Fruit fly (Drosophila melanogaster) whole organism, embryonic: ENCODE measurements around the gene CG7484.
A peak's percentile ranks its signal among the peaks of the same experiment; 100 is the strongest.

Source experiments
- Adf1 ChIP-seq: fragments of 200-800 bp; sonication (Bioruptor generic); IDR thresholded peaks from 2 replicates; pipeline ENCODE4 v1.3.6; 2022; ENCODE audit warnings: missing biosample characterization, missing genetic modification characterization
- CG10543 ChIP-seq: fragments of 200-800 bp; sonication (Bioruptor generic); optimal IDR thresholded peaks from 3 replicates; lab custom pipeline; 2017; ENCODE audit warnings: missing biosample characterization, mild to moderate bottlenecking, missing genetic modification characterization, moderate library complexity
- CG10565 ChIP-seq: fragments of 200-800 bp; sonication (Bioruptor generic); optimal IDR thresholded peaks from 3 replicates; lab custom pipeline; 2016; ENCODE audit warnings: missing biosample characterization, mild to moderate bottlenecking, missing genetic modification characterization
- CG11093 ChIP-seq: fragments of 200-800 bp; sonication (Bioruptor generic); IDR thresholded peaks from 3 replicates; pipeline ENCODE4 v1.3.6; 2022; ENCODE audit warnings: missing biosample characterization, missing genetic modification characterization
- CG12104 ChIP-seq: fragments of 200-800 bp; sonication (Bioruptor generic); optimal IDR thresholded peaks from 3 replicates; lab custom pipeline; 2016; ENCODE audit warnings: missing biosample characterization, missing genetic modification characterization
- CG12236 ChIP-seq: fragments of 200-800 bp; sonication (Bioruptor generic); optimal IDR thresholded peaks from 2 replicates; lab custom pipeline; 2016; ENCODE audit warnings: missing biosample characterization, missing genetic modification characterization
- CG13624 ChIP-seq: fragments of 200-800 bp; sonication (Bioruptor generic); optimal IDR thresholded peaks from 2 replicates; lab custom pipeline; 2016; ENCODE audit warnings: missing biosample characterization, missing genetic modification characterization
- CG14860 ChIP-seq: fragments of 200-800 bp; sonication (Bioruptor generic); IDR thresholded peaks from 3 replicates; pipeline ENCODE4 v1.3.6; 2022; ENCODE audit warnings: missing biosample characterization, missing genetic modification characterization; ENCODE audit not compliant: partially characterized antibody
- CG14965 ChIP-seq: fragments of 200-800 bp; sonication (Bioruptor generic); optimal IDR thresholded peaks from 2 replicates; lab custom pipeline; 2016; ENCODE audit warnings: missing biosample characterization, missing genetic modification characterization, borderline replicate concordance
- CG16779 ChIP-seq: fragments of 200-800 bp; sonication (Bioruptor generic); IDR thresholded peaks from 2 replicates; pipeline ENCODE4 v1.3.6; 2022; ENCODE audit warnings: missing biosample characterization, missing genetic modification characterization
- CG16863 ChIP-seq: fragments of 200-800 bp; sonication (Bioruptor generic); optimal IDR thresholded peaks from 3 replicates; lab custom pipeline; 2016; ENCODE audit warnings: missing biosample characterization, missing genetic modification characterization
- CG17359 ChIP-seq: fragments of 200-800 bp; sonication (Bioruptor generic); optimal IDR thresholded peaks from 3 replicates; lab custom pipeline; 2018; ENCODE audit warnings: missing biosample characterization, mild to moderate bottlenecking, missing genetic modification characterization, moderate library complexity
- CG32532 ChIP-seq: fragments of 200-800 bp; sonication (Bioruptor generic); IDR thresholded peaks from 2 replicates; pipeline ENCODE4 v1.3.6; 2022; ENCODE audit warnings: missing biosample characterization, missing genetic modification characterization
- CG6813 ChIP-seq: fragments of 200-800 bp; sonication (Bioruptor generic); optimal IDR thresholded peaks from 2 replicates; lab custom pipeline; 2017; ENCODE audit warnings: missing biosample characterization, missing genetic modification characterization, mild to moderate bottlenecking, moderate library complexity, missing genetic modification reagents
- D19A ChIP-seq: fragments of 200-800 bp; optimal IDR thresholded peaks from 3 replicates; lab custom pipeline; 2019; ENCODE audit warnings: missing biosample characterization, mild to moderate bottlenecking, missing genetic modification characterization, moderate library complexity
- Dad ChIP-seq: fragments of 200-800 bp; sonication (Bioruptor generic); optimal IDR thresholded peaks from 3 replicates; lab custom pipeline; 2016; ENCODE audit warnings: missing biosample characterization, missing genetic modification characterization
- Deaf1 ChIP-seq: fragments of 200-800 bp; optimal IDR thresholded peaks from 3 replicates; lab custom pipeline; 2019; ENCODE audit warnings: missing biosample characterization, mild to moderate bottlenecking, missing genetic modification characterization, moderate library complexity
- Hr3 ChIP-seq: fragments of 200-800 bp; sonication (Bioruptor generic); optimal IDR thresholded peaks from 3 replicates; lab custom pipeline; 2016; ENCODE audit warnings: missing biosample characterization, missing genetic modification characterization
- Neu2 ChIP-seq: fragments of 200-800 bp; sonication (Bioruptor generic); optimal IDR thresholded peaks from 3 replicates; lab custom pipeline; 2016; ENCODE audit warnings: missing biosample characterization, missing genetic modification characterization, borderline replicate concordance
- Nf-YA ChIP-seq: fragments of 200-800 bp; sonication (Bioruptor generic); IDR thresholded peaks from 2 replicates; pipeline ENCODE4 v1.3.6; 2022; ENCODE audit warnings: missing biosample characterization, missing genetic modification characterization
- Opbp ChIP-seq: fragments of 200-800 bp; sonication (Bioruptor generic); IDR thresholded peaks from 3 replicates; pipeline ENCODE4 v1.3.6; 2022; ENCODE audit warnings: missing biosample characterization, missing genetic modification characterization; ENCODE audit not compliant: partially characterized antibody
- PHDP ChIP-seq: fragments of 200-800 bp; sonication (Bioruptor generic); optimal IDR thresholded peaks from 3 replicates; lab custom pipeline; 2018; ENCODE audit warnings: missing biosample characterization, mild to moderate bottlenecking, missing genetic modification characterization, moderate library complexity
- Rx ChIP-seq: fragments of 200-800 bp; sonication (Bioruptor generic); IDR thresholded peaks from 2 replicates; pipeline ENCODE4 v1.3.6; 2022; ENCODE audit warnings: missing biosample characterization, missing genetic modification characterization
- Side ChIP-seq: fragments of 200-800 bp; sonication (Bioruptor generic); optimal IDR thresholded peaks from 2 replicates; lab custom pipeline; 2016; ENCODE audit warnings: missing biosample characterization, missing genetic modification characterization
- Sin3A ChIP-seq: fragments of >200 bp; optimal IDR thresholded peaks from 2 replicates; lab custom pipeline; 2018
- Sox102F ChIP-seq: fragments of 200-800 bp; sonication (Bioruptor generic); optimal IDR thresholded peaks from 2 replicates; lab custom pipeline; 2018; ENCODE audit warnings: missing biosample characterization, mild to moderate bottlenecking, missing genetic modification characterization, moderate library complexity
- Taf1 ChIP-seq: fragments of 200-800 bp; sonication (Bioruptor generic); IDR thresholded peaks from 2 replicates; pipeline ENCODE4 v1.3.6; 2022; ENCODE audit warnings: missing biosample characterization, missing genetic modification characterization
- Tbp ChIP-seq: fragments of >200 bp; optimal IDR thresholded peaks from 2 replicates; lab custom pipeline; 2018; ENCODE audit warnings: missing biosample characterization, missing genetic modification characterization
- ab ChIP-seq: fragments of 200-800 bp; sonication (Bioruptor generic); optimal IDR thresholded peaks from 2 replicates; lab custom pipeline; 2016; ENCODE audit warnings: missing biosample characterization, missing genetic modification characterization
- bigmax ChIP-seq: fragments of 200-800 bp; sonication (Bioruptor generic); optimal IDR thresholded peaks from 2 replicates; lab custom pipeline; 2018; ENCODE audit warnings: missing biosample characterization, mild to moderate bottlenecking, missing genetic modification characterization
- btn ChIP-seq: fragments of 200-800 bp; sonication (Bioruptor generic); optimal IDR thresholded peaks from 2 replicates; lab custom pipeline; 2016; ENCODE audit warnings: missing biosample characterization, missing genetic modification characterization
- chif ChIP-seq, 2 experiments: fragments of 200-800 bp; sonication (Bioruptor generic); optimal IDR thresholded peaks; 3 replicates each; lab custom pipeline; 2016; ENCODE audit warnings: missing biosample characterization in 2 of 2, missing genetic modification characterization in 2 of 2
- crc ChIP-seq: fragments of 200-800 bp; sonication (Bioruptor generic); optimal IDR thresholded peaks from 2 replicates; lab custom pipeline; 2016; ENCODE audit warnings: missing biosample characterization, missing genetic modification characterization
- cwo ChIP-seq: fragments of 200-800 bp; sonication (Bioruptor generic); optimal IDR thresholded peaks from 3 replicates; lab custom pipeline; 2017; ENCODE audit warnings: missing biosample characterization, missing genetic modification characterization, mild to moderate bottlenecking, moderate library complexity, missing genetic modification reagents
- dpn ChIP-seq, 2 experiments: fragments of 200-800 bp; sonication (Bioruptor generic); optimal IDR thresholded peaks; 3 replicates each; lab custom pipeline; 2016; ENCODE audit warnings: missing biosample characterization in 2 of 2, missing genetic modification characterization in 2 of 2
- gcm ChIP-seq: fragments of 200-800 bp; sonication (Bioruptor generic); optimal IDR thresholded peaks from 2 replicates; lab custom pipeline; 2019; ENCODE audit warnings: missing biosample characterization, mild to moderate bottlenecking, missing genetic modification characterization, moderate library complexity
- gro ChIP-seq: fragments of 200-800 bp; sonication (Bioruptor generic); optimal IDR thresholded peaks from 2 replicates; lab custom pipeline; 2016; ENCODE audit warnings: missing biosample characterization, missing genetic modification characterization
- hth ChIP-seq: fragments of >200 bp; optimal IDR thresholded peaks from 2 replicates; lab custom pipeline; 2017; ENCODE audit warnings: inconsistent platforms
- kah ChIP-seq: fragments of 200-800 bp; sonication (Bioruptor generic); optimal IDR thresholded peaks from 2 replicates; lab custom pipeline; 2018; ENCODE audit warnings: missing biosample characterization, mild to moderate bottlenecking, missing genetic modification characterization
- ken ChIP-seq: fragments of 200-800 bp; sonication (Bioruptor generic); IDR thresholded peaks from 3 replicates; pipeline ENCODE4 v1.3.6; 2022; ENCODE audit warnings: missing biosample characterization, missing genetic modification characterization
- nmo ChIP-seq: fragments of 200-800 bp; sonication (Bioruptor generic); optimal IDR thresholded peaks from 2 replicates; lab custom pipeline; 2018; ENCODE audit warnings: missing biosample characterization, mild to moderate bottlenecking, missing genetic modification characterization, moderate library complexity
- peb ChIP-seq: fragments of 200-800 bp; sonication (Bioruptor generic); IDR thresholded peaks from 2 replicates; pipeline ENCODE4 v1.3.6; 2022; ENCODE audit warnings: missing biosample characterization, missing genetic modification characterization
- pfk ChIP-seq: fragments of 200-800 bp; sonication (Bioruptor generic); optimal IDR thresholded peaks from 2 replicates; lab custom pipeline; 2018; ENCODE audit warnings: missing biosample characterization, mild to moderate bottlenecking, missing genetic modification characterization, moderate library complexity
- pita ChIP-seq: fragments of 200-800 bp; sonication (Bioruptor generic); optimal IDR thresholded peaks from 2 replicates; lab custom pipeline; 2017; ENCODE audit warnings: missing biosample characterization, mild to moderate bottlenecking, missing genetic modification characterization
- sens-2 ChIP-seq: fragments of 200-800 bp; sonication (Bioruptor generic); IDR thresholded peaks from 2 replicates; pipeline ENCODE4 v1.3.6; 2022; ENCODE audit warnings: missing biosample characterization, missing genetic modification characterization
- sima ChIP-seq: fragments of 200-800 bp; sonication (Bioruptor generic); optimal IDR thresholded peaks from 2 replicates; lab custom pipeline; 2016; ENCODE audit warnings: missing biosample characterization, missing genetic modification characterization
- toy ChIP-seq: fragments of 200-800 bp; sonication (Bioruptor generic); IDR thresholded peaks from 2 replicates; pipeline ENCODE4 v1.3.6; 2022; ENCODE audit warnings: missing biosample characterization, missing genetic modification characterization
- ttk ChIP-seq: fragments of 200-800 bp; sonication (Bioruptor generic); IDR thresholded peaks from 2 replicates; pipeline ENCODE4 v2.1.2; 2022; ENCODE audit warnings: missing biosample characterization, missing genetic modification characterization
- z ChIP-seq: fragments of 200-800 bp; sonication (Bioruptor generic); IDR thresholded peaks from 3 replicates; pipeline ENCODE4 v1.3.6; 2022; ENCODE audit warnings: missing biosample characterization, missing genetic modification characterization

The CG7484 gene

DNA sequence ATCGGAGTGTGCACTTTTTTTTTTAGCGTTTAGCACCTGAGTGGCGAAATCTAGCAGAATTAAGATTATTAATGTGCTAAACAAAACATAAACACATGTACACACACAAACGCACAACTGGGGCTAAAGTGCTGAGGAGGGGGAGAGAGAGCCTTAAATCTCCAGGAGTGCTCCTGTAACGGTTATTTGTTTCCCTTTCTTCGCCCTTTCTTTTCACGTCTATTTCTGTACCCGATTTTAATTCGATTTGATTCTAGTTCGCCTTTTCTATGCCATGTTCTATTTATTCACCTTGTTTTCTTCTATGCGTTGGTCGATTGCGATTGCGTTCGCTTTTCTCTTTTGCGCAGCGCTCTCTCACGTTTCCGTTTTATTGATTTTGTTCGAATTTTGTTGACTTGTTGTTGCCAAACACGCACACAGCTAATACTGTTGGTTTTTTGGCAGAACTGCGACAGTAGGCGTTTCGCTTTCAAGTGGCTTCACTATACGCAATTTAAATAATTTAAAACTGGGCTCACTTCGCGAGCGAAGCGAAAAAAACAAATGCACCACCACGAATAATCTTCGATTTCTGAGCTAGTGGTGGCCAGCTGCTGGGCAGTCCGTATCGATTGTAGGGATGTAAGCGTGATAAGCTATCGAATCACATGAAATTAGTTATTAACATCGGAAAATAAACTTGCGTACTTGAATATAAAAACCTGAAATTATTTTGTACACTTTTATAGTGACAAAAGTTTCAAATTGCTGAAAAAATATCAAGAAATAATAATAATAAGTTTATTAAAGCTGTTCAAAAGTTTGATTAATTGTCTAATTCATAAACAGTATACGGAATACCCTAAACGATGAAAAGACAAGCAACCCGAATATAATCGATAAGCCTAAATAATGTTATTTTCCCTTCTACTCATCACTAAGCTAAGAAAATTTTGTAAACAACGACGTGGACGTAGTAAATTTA is at the start of gene CG7484, which contains the start of the genes Krn and Ndfip (continued):
- TF ChIP-seq ttk (peak; percentile 80), CG13624 (GFP tag; lab: Kevin White, UChicago) (peak; percentile 74), btn (no peak), CG6813 (GFP tag; lab: Kevin White, UChicago) (peak; percentile 8), Deaf1 (tag; lab: Kevin White, UChicago) (peak; percentile 74), toy (no peak), Adf1 (GFP tag; lab: Robert Waterston, UW) (peak; percentile 47; the same call in 1 of the 2 replicates), cwo (GFP tag; lab: Kevin White, UChicago) (peak; percentile 64), CG10565 (GFP tag; lab: Kevin White, UChicago) (no peak), CG32532 (GFP tag; lab: Robert Waterston, UW) (peak; percentile 90), CG14860 (peak; percentile 98), pfk (GFP tag; lab: Kevin White, UChicago) (no peak), bigmax (GFP tag; lab: Kevin White, UChicago) (no peak), pita (GFP tag; lab: Kevin White, UChicago) (no peak), Rx (GFP tag; lab: Robert Waterston, UW) (peak; percentile 73), Neu2 (GFP tag; lab: Kevin White, UChicago) (no peak), Taf1 (GFP tag; lab: Robert Waterston, UW) (peak; percentile 80), ken (GFP tag; lab: Robert Waterston, UW) (peak; percentile 79), CG16779 (GFP tag; lab: Robert Waterston, UW) (no peak), ab (GFP tag; lab: Kevin White, UChicago) (no peak), CG10543 (GFP tag; lab: Kevin White, UChicago) (peak; percentile 92), Hr3 (GFP tag; lab: Kevin White, UChicago) (peak; percentile 88), CG12236 (GFP tag; lab: Kevin White, UChicago) (peak; percentile 46), CG17359 (tag; lab: Kevin White, UChicago) (peak; percentile 87), Nf-YA (GFP tag; lab: Robert Waterston, UW) (no peak), dpn (GFP tag; optimal IDR thresholded peaks at IDR 0.05; lab: Kevin White, UChicago) (peak; percentile 85 to 89), nmo (GFP tag; lab: Kevin White, UChicago) (peak; percentile 95), CG16863 (GFP tag; lab: Kevin White, UChicago) (peak; percentile 54), peb (0 out of 2 replicates have a peak, but pooled peaks have one; percentile 41), Tbp (GFP tag; lab: Kevin White, UChicago) (no peak), Sox102F (GFP tag; lab: Kevin White, UChicago) (peak; percentile 88), hth (lab: Kevin White, UChicago) (no peak), z (GFP tag; lab: Robert Waterston, UW) (no peak), PHDP (tag; lab: Kevin White, UChicago) (peak; percentile 86), CG12104 (GFP tag; lab: Kevin White, UChicago) (peak; percentile 90), sima (GFP tag; lab: Kevin White, UChicago) (no peak), kah (GFP tag; lab: Kevin White, UChicago) (peak; percentile 50), gcm (GFP tag; lab: Kevin White, UChicago) (peak; percentile 75), Side (GFP tag; lab: Kevin White, UChicago) (peak; percentile 67), CG11093 (GFP tag; lab: Robert Waterston, UW) (peak; percentile 72), sens-2 (GFP tag; lab: Robert Waterston, UW) (no peak), Dad (GFP tag; lab: Kevin White, UChicago) (peak; percentile 81), gro (GFP tag; lab: Kevin White, UChicago) (peak; percentile 68), chif (GFP tag; optimal IDR thresholded peaks at IDR 0.05; lab: Kevin White, UChicago) (peak; percentile 54 to 76), Sin3A (lab: Kevin White, UChicago) (peak; percentile 16), Opbp (GFP tag; lab: Robert Waterston, UW) (peak; percentile 94; the same call in 2 of the 3 replicates), CG14965 (GFP tag; lab: Kevin White, UChicago) (no peak), D19A (tag; lab: Kevin White, UChicago) (peak; percentile 82), crc (GFP tag; lab: Kevin White, UChicago) (no peak)
